Fruit fly (Drosophila melanogaster) whole organism, embryonic: ENCODE measurements around the gene Rsph3.

Experiments
- Atf3 ChIP-seq: fragments of 200-800 bp; sonication (Bioruptor generic); optimal IDR thresholded peaks from 3 replicates; lab custom pipeline; 2016; ENCODE audit warnings: missing biosample characterization, missing genetic modification characterization
- CG10565 ChIP-seq: fragments of 200-800 bp; sonication (Bioruptor generic); optimal IDR thresholded peaks from 3 replicates; lab custom pipeline; 2016; ENCODE audit warnings: missing biosample characterization, mild to moderate bottlenecking, missing genetic modification characterization
- CG1233 ChIP-seq: fragments of 200-800 bp; sonication (Bioruptor generic); optimal IDR thresholded peaks from 4 replicates; lab custom pipeline; 2018; ENCODE audit warnings: missing biosample characterization, mild to moderate bottlenecking, missing genetic modification characterization
- CG12391 ChIP-seq: fragments of 200-800 bp; sonication (Bioruptor generic); optimal IDR thresholded peaks from 3 replicates; lab custom pipeline; 2018; ENCODE audit warnings: missing biosample characterization, mild to moderate bottlenecking, missing genetic modification characterization, moderate library complexity
- CG14710 ChIP-seq: fragments of 200-800 bp; sonication (Bioruptor generic); optimal IDR thresholded peaks from 3 replicates; lab custom pipeline; 2019; ENCODE audit warnings: missing biosample characterization, mild to moderate bottlenecking, missing genetic modification characterization, moderate library complexity
- CG15601 ChIP-seq: fragments of 200-800 bp; sonication (Bioruptor generic); optimal IDR thresholded peaks from 3 replicates; lab custom pipeline; 2019; ENCODE audit warnings: missing biosample characterization, mild to moderate bottlenecking, missing genetic modification characterization, moderate library complexity
- CG17912 ChIP-seq: fragments of 200-800 bp; sonication (Bioruptor generic); optimal IDR thresholded peaks from 2 replicates; lab custom pipeline; 2018; ENCODE audit warnings: missing biosample characterization, mild to moderate bottlenecking, missing genetic modification characterization
- CG1792 ChIP-seq: fragments of 200-800 bp; sonication (Bioruptor generic); optimal IDR thresholded peaks from 2 replicates; lab custom pipeline; 2016; ENCODE audit warnings: missing biosample characterization, missing genetic modification characterization
- CG18262 ChIP-seq: fragments of 200-800 bp; optimal IDR thresholded peaks from 3 replicates; lab custom pipeline; 2019; ENCODE audit warnings: missing biosample characterization, mild to moderate bottlenecking, missing genetic modification characterization, moderate library complexity
- CG18599 ChIP-seq: fragments of 200-800 bp; sonication (Bioruptor generic); optimal IDR thresholded peaks from 3 replicates; lab custom pipeline; 2017; ENCODE audit warnings: missing biosample characterization, missing genetic modification characterization, mild to moderate bottlenecking, moderate library complexity, missing genetic modification reagents
- CG2120 ChIP-seq: fragments of 200-800 bp; sonication (Bioruptor generic); optimal IDR thresholded peaks from 3 replicates; lab custom pipeline; 2016; ENCODE audit warnings: missing biosample characterization, missing genetic modification characterization
- CG34224 ChIP-seq: fragments of 200-800 bp; sonication (Bioruptor generic); IDR thresholded peaks from 3 replicates; pipeline ENCODE4 v1.3.6; 2022; ENCODE audit warnings: missing biosample characterization, missing genetic modification characterization; ENCODE audit not compliant: partially characterized antibody
- CG6791 ChIP-seq: fragments of 200-800 bp; sonication (Bioruptor generic); IDR thresholded peaks from 3 replicates; pipeline ENCODE4 v1.3.6; 2022; ENCODE audit warnings: missing biosample characterization, missing genetic modification characterization; ENCODE audit not compliant: partially characterized antibody
- CG6854 ChIP-seq: fragments of 200-800 bp; sonication (Bioruptor generic); optimal IDR thresholded peaks from 3 replicates; lab custom pipeline; 2017; ENCODE audit warnings: missing biosample characterization, mild to moderate bottlenecking, missing genetic modification characterization
- CG7271 ChIP-seq: fragments of 200-800 bp; sonication (Bioruptor generic); optimal IDR thresholded peaks from 2 replicates; lab custom pipeline; 2018; ENCODE audit warnings: missing biosample characterization, mild to moderate bottlenecking, missing genetic modification characterization, moderate library complexity
- CG8388 ChIP-seq: fragments of 200-800 bp; sonication (Bioruptor generic); optimal IDR thresholded peaks from 2 replicates; lab custom pipeline; 2019; ENCODE audit warnings: missing biosample characterization, mild to moderate bottlenecking, missing genetic modification characterization, moderate library complexity
- Dll ChIP-seq: fragments of 200-800 bp; sonication (Bioruptor generic); IDR thresholded peaks from 4 replicates; pipeline ENCODE4 v1.3.6; 2022; ENCODE audit warnings: missing biosample characterization, missing genetic modification characterization; ENCODE audit not compliant: partially characterized antibody
- Dref ChIP-seq: fragments of 200-800 bp; sonication (Bioruptor generic); IDR thresholded peaks from 2 replicates; pipeline ENCODE4 v1.3.6; 2022; ENCODE audit warnings: missing biosample characterization, missing genetic modification characterization
- Eip74EF ChIP-seq, 2 experiments: fragments of 200-800 bp in 1 of 2; fragments of >200 bp in 1 of 2; sonication (Bioruptor generic) in 1 of 2; optimal IDR thresholded peaks; 2 replicates each; lab custom pipeline; 2017 to 2019; ENCODE audit warnings: missing biosample characterization in 2 of 2, missing genetic modification characterization in 2 of 2, mild to moderate bottlenecking in 1 of 2, moderate library complexity in 1 of 2
- HLHmδ ChIP-seq: fragments of 200-800 bp; sonication (Bioruptor generic); optimal IDR thresholded peaks from 2 replicates; lab custom pipeline; 2018; ENCODE audit warnings: missing biosample characterization, mild to moderate bottlenecking, missing genetic modification characterization, moderate library complexity
- Hmr ChIP-seq: fragments of 200-800 bp; sonication (Bioruptor generic); optimal IDR thresholded peaks from 3 replicates; lab custom pipeline; 2017; ENCODE audit warnings: mild to moderate bottlenecking, missing biosample characterization, missing genetic modification reagents, missing genetic modification characterization
- Hr3 ChIP-seq: fragments of 200-800 bp; sonication (Bioruptor generic); optimal IDR thresholded peaks from 3 replicates; lab custom pipeline; 2016; ENCODE audit warnings: missing biosample characterization, missing genetic modification characterization
- Opbp ChIP-seq: fragments of 200-800 bp; sonication (Bioruptor generic); IDR thresholded peaks from 3 replicates; pipeline ENCODE4 v1.3.6; 2022; ENCODE audit warnings: missing biosample characterization, missing genetic modification characterization; ENCODE audit not compliant: partially characterized antibody
- Six4 ChIP-seq: fragments of 200-800 bp; sonication (Bioruptor generic); optimal IDR thresholded peaks from 2 replicates; lab custom pipeline; 2016; ENCODE audit warnings: missing biosample characterization, missing genetic modification characterization
- Sox100B ChIP-seq: fragments of 200-800 bp; sonication (Bioruptor generic); optimal IDR thresholded peaks from 3 replicates; lab custom pipeline; 2018; ENCODE audit warnings: missing biosample characterization, mild to moderate bottlenecking, missing genetic modification characterization
- YL-1 ChIP-seq: fragments of 200-800 bp; sonication (Bioruptor generic); optimal IDR thresholded peaks from 3 replicates; lab custom pipeline; 2017; ENCODE audit warnings: missing biosample characterization, mild to moderate bottlenecking, missing genetic modification characterization
- aop ChIP-seq: fragments of 200-800 bp; sonication (Bioruptor generic); IDR thresholded peaks from 2 replicates; pipeline ENCODE4 v1.3.6; 2022; ENCODE audit warnings: missing biosample characterization, missing genetic modification characterization
- bigmax ChIP-seq: fragments of 200-800 bp; sonication (Bioruptor generic); optimal IDR thresholded peaks from 2 replicates; lab custom pipeline; 2018; ENCODE audit warnings: missing biosample characterization, mild to moderate bottlenecking, missing genetic modification characterization
- caup ChIP-seq: fragments of 200-800 bp; sonication (Bioruptor generic); optimal IDR thresholded peaks from 3 replicates; lab custom pipeline; 2017; ENCODE audit warnings: missing biosample characterization, mild to moderate bottlenecking, missing genetic modification characterization, moderate library complexity; ENCODE audit not compliant: severe bottlenecking
- chinmo ChIP-seq: fragments of 200-800 bp; sonication (Bioruptor generic); IDR thresholded peaks from 4 replicates; pipeline ENCODE4 v1.3.6; 2022; ENCODE audit warnings: missing biosample characterization, missing genetic modification characterization; ENCODE audit not compliant: partially characterized antibody
- dan ChIP-seq: fragments of 200-800 bp; sonication (Bioruptor generic); IDR thresholded peaks from 2 replicates; pipeline ENCODE4 v1.3.6; 2022; ENCODE audit warnings: missing biosample characterization, missing genetic modification characterization
- fd3F ChIP-seq: fragments of 200-800 bp; sonication (Bioruptor generic); optimal IDR thresholded peaks from 2 replicates; lab custom pipeline; 2018; ENCODE audit warnings: missing biosample characterization, mild to moderate bottlenecking, missing genetic modification characterization, moderate library complexity
- hbn ChIP-seq: fragments of 200-800 bp; sonication (Bioruptor generic); IDR thresholded peaks from 2 replicates; pipeline ENCODE4 v1.3.6; 2022; ENCODE audit warnings: missing biosample characterization, missing genetic modification characterization; ENCODE audit not compliant: partially characterized antibody
- mam ChIP-seq: fragments of 200-800 bp; sonication (Bioruptor generic); optimal IDR thresholded peaks from 3 replicates; lab custom pipeline; 2016; ENCODE audit warnings: missing biosample characterization, missing genetic modification characterization
- mld ChIP-seq: fragments of 200-800 bp; sonication (Bioruptor generic); IDR thresholded peaks from 3 replicates; pipeline ENCODE4 v1.3.6; 2022; ENCODE audit warnings: missing biosample characterization, missing genetic modification characterization; ENCODE audit not compliant: partially characterized antibody
- nerfin-1 ChIP-seq: fragments of 200-800 bp; sonication (Bioruptor generic); optimal IDR thresholded peaks from 3 replicates; lab custom pipeline; 2019; ENCODE audit warnings: missing biosample characterization, mild to moderate bottlenecking, missing genetic modification characterization, moderate library complexity
- otp ChIP-seq: fragments of 200-800 bp; sonication (Bioruptor generic); IDR thresholded peaks from 3 replicates; pipeline ENCODE4, ENCODE4 v1.3.6; 2022; ENCODE audit warnings: missing biosample characterization, missing genetic modification characterization
- pfk ChIP-seq: fragments of 200-800 bp; sonication (Bioruptor generic); optimal IDR thresholded peaks from 2 replicates; lab custom pipeline; 2018; ENCODE audit warnings: missing biosample characterization, mild to moderate bottlenecking, missing genetic modification characterization, moderate library complexity
- scrt ChIP-seq: fragments of 200-800 bp; sonication (Bioruptor generic); optimal IDR thresholded peaks from 2 replicates; lab custom pipeline; 2018; ENCODE audit warnings: missing biosample characterization, mild to moderate bottlenecking, missing genetic modification characterization, moderate library complexity
- sisA ChIP-seq: fragments of 200-800 bp; sonication (Bioruptor generic); IDR thresholded peaks from 2 replicates; pipeline ENCODE4 v1.3.6; 2022; ENCODE audit warnings: missing biosample characterization, missing genetic modification characterization
- sqz ChIP-seq: fragments of 200-800 bp; sonication (Bioruptor generic); optimal IDR thresholded peaks from 3 replicates; lab custom pipeline; 2018; ENCODE audit warnings: missing biosample characterization, mild to moderate bottlenecking, missing genetic modification characterization
- stwl ChIP-seq: fragments of 200-800 bp; sonication (Bioruptor generic); optimal IDR thresholded peaks from 3 replicates; lab custom pipeline; 2018; ENCODE audit warnings: missing biosample characterization, mild to moderate bottlenecking, missing genetic modification characterization, moderate library complexity
- ttk ChIP-seq: fragments of 200-800 bp; sonication (Bioruptor generic); IDR thresholded peaks from 2 replicates; pipeline ENCODE4 v2.1.2; 2022; ENCODE audit warnings: missing biosample characterization, missing genetic modification characterization
- usp ChIP-seq: fragments of >200 bp; optimal IDR thresholded peaks from 2 replicates; lab custom pipeline; 2017; ENCODE audit warnings: missing biosample characterization, missing genetic modification characterization
- z ChIP-seq: fragments of 200-800 bp; sonication (Bioruptor generic); IDR thresholded peaks from 3 replicates; pipeline ENCODE4 v1.3.6; 2022; ENCODE audit warnings: missing biosample characterization, missing genetic modification characterization
- zf30C ChIP-seq: fragments of 200-800 bp; sonication (Bioruptor generic); optimal IDR thresholded peaks from 3 replicates; lab custom pipeline; 2018; ENCODE audit warnings: missing biosample characterization, mild to moderate bottlenecking, missing genetic modification characterization
- zfh1 ChIP-seq: fragments of 200-800 bp; sonication (Bioruptor generic); IDR thresholded peaks from 3 replicates; pipeline ENCODE4 v1.3.6; 2022; ENCODE audit warnings: missing biosample characterization, missing genetic modification characterization

Gene Rsph3

dm6 chr3L:6752278-6753096, 10.6 kb downstream of the Rsph3 start, which contains the start of the genes velo and Sbds (continued):
- TF ChIP-seq HLHmδ (GFP tag; lab: Kevin White, UChicago) = peak; percentile 24
- peak; percentile 50 for TF ChIP-seq CG18262 (tag; lab: Kevin White, UChicago)
- peak; percentile 20 for TF ChIP-seq Six4 (GFP tag; lab: Kevin White, UChicago)
- peak; percentile 37 for TF ChIP-seq fd3F
- no peak for TF ChIP-seq aop (GFP tag; lab: Robert Waterston, UW)
- TF ChIP-seq CG8388 = peak; percentile 37
- peak; percentile 40 for TF ChIP-seq caup (GFP tag; lab: Kevin White, UChicago)
- TF ChIP-seq Sox100B = peak; percentile 63
- no peak for TF ChIP-seq Atf3 (GFP tag; lab: Kevin White, UChicago)
- no peak for TF ChIP-seq zf30C
- 0 out of 2 replicates have a peak, but pooled peaks have one; percentile 22 for TF ChIP-seq ttk (GFP tag; lab: Robert Waterston, UW)
- TF ChIP-seq YL-1 (GFP tag; lab: Kevin White, UChicago) = peak; percentile 89
- TF ChIP-seq CG34224 (GFP tag; lab: Robert Waterston, UW) = peak; percentile 65
- TF ChIP-seq zfh1 (GFP tag; lab: Robert Waterston, UW) = no peak
- peak; percentile 58; the same call in 1 of the 3 replicates for TF ChIP-seq otp (GFP tag; lab: Robert Waterston, UW)
- TF ChIP-seq CG14710 = peak; percentile 43
- no peak for TF ChIP-seq CG6854
- peak; percentile 32 for TF ChIP-seq Hmr
- no peak for TF ChIP-seq dan (GFP tag; lab: Robert Waterston, UW)
- TF ChIP-seq Opbp (GFP tag; lab: Robert Waterston, UW) = peak; percentile 72
- TF ChIP-seq CG12391 (tag; lab: Kevin White, UChicago) = peak; percentile 72
- TF ChIP-seq sisA (GFP tag; lab: Robert Waterston, UW) = peak; percentile 23; the same call in 1 of the 2 replicates
- TF ChIP-seq stwl (tag; lab: Kevin White, UChicago) = peak; percentile 60
- TF ChIP-seq hbn (GFP tag; lab: Robert Waterston, UW) = peak; percentile 69
- 0 out of 4 replicates have a peak, but pooled peaks have one; percentile 65 for TF ChIP-seq chinmo (GFP tag; lab: Robert Waterston, UW)
- TF ChIP-seq CG2120 = peak; percentile 45
- TF ChIP-seq CG6791 = peak; percentile 76
- no peak for TF ChIP-seq mam (GFP tag; lab: Kevin White, UChicago)
- TF ChIP-seq CG17912 = peak; percentile 37
- TF ChIP-seq pfk = peak; percentile 13
- TF ChIP-seq scrt (GFP tag; lab: Kevin White, UChicago) = peak; percentile 23
- TF ChIP-seq Dref (GFP tag; lab: Robert Waterston, UW) = peak; percentile 86
- TF ChIP-seq CG7271 = no peak
- TF ChIP-seq bigmax (GFP tag; lab: Kevin White, UChicago) = peak; percentile 97
- peak; percentile 30 for TF ChIP-seq CG15601 (tag; lab: Kevin White, UChicago)
- TF ChIP-seq Hr3 (GFP tag; lab: Kevin White, UChicago) = peak; percentile 9
- no peak for TF ChIP-seq CG1792 (GFP tag; lab: Kevin White, UChicago)
- TF ChIP-seq CG10565 (GFP tag; lab: Kevin White, UChicago) = no peak
- peak; percentile 26; the same call in 1 of the 3 replicates for TF ChIP-seq mld (GFP tag; lab: Robert Waterston, UW)
- TF ChIP-seq Eip74EF (GFP tag; optimal IDR thresholded peaks at IDR 0.05; lab: Kevin White, UChicago) = no peak
- no peak for TF ChIP-seq z
- TF ChIP-seq usp (GFP tag; lab: Kevin White, UChicago) = no peak
- no peak for TF ChIP-seq CG18599 (GFP tag; lab: Kevin White, UChicago)
- TF ChIP-seq nerfin-1 (tag; lab: Kevin White, UChicago) = peak; percentile 81
- TF ChIP-seq Dll (GFP tag; lab: Robert Waterston, UW) = peak; percentile 88
- TF ChIP-seq sqz (GFP tag; lab: Kevin White, UChicago) = peak; percentile 90
- TF ChIP-seq CG1233 = peak; percentile 9
